Fruit fly (Drosophila melanogaster): ENCODE measurements around the gene CG31445.

DNA sequence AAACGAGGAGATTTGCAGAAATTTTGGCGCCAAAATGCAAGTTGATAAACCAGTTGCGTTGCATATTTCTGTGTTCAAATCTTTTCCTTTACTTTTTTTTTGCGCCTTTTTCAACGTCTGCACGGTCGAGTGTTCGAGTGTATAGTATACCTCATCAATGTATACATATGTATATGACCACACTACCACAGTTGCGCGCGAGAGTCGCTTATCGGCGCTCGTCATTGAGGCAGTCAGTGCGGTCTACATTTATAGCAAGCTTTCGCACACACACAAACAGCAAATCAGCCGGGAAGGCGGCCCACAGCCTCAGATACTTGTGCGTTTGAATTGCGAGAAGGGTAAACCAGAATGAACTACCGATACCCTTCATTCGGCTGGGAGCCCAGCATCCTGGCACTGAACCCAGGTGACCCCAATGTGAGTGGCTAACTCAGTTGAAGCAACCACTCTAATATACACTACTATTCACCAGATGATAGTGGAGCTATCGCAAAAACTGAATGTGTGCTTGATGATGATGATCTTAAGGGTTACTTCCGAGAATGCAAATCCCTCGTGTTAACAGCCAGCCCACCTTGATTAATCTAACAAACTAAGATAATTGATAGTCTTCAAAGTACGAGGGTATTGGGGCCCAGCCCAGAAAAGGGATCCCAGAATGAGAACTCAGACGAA, 38.5 kb upstream of the CG31445 start:
- TF ChIP-seq ttk (optimal IDR thresholded peaks at IDR 0.05) (no peak), h (optimal IDR thresholded peaks at IDR 0.05) (no peak), psq (optimal IDR thresholded peaks at IDR 0.05) (no peak), Myc (optimal IDR thresholded peaks at IDR 0.05) (no peak)

Data from Kc167 (cell line).